Fruit fly (Drosophila melanogaster): ENCODE results near the gene ATPsynO.

dm6 chr3R:15282982-15283809 lies 17.8 kb downstream of the ATPsynO start:
- TF ChIP-seq Sox14 (GFP tag; optimal IDR thresholded peaks at IDR 0.05) (no peak), CG9139 (GFP tag; optimal IDR thresholded peaks at IDR 0.05) (no peak), svp (GFP tag) (peak; percentile 62), spab (GFP tag; optimal IDR thresholded peaks at IDR 0.05) (no peak), Lpt (GFP tag; optimal IDR thresholded peaks at IDR 0.05) (no peak), OdsH (GFP tag; optimal IDR thresholded peaks at IDR 0.05) (no peak), CG16779 (tag; optimal IDR thresholded peaks at IDR 0.05) (no peak), Hr38 (GFP tag; optimal IDR thresholded peaks at IDR 0.05) (no peak), CG31627 (GFP tag; optimal IDR thresholded peaks at IDR 0.05) (no peak)

Data from whole organism, prepupa.